Fruit fly (Drosophila melanogaster): Measurements from ENCODE around the gene CG17191.

DNA sequence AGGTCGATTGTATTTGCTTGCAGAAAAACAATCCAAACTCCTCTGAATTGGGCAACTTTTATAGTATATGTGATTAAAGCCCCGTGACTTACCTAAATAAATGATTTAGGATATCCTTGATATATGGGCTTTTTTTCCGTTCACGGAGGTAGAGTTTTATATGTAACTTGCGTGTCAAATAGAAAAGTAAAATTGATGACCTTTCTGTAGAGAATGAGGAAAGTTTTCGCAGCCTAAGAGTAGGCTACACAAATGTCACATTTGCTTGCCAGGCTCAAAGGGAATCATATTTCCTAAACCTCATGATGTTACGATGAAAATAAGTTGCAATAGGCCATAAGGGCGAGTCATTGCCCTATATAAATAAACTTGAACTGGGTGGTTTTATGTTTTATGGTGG is 36.6 kb upstream of the CG17191 start:
- no peak for TF ChIP-seq Pif1A (GFP tag; optimal IDR thresholded peaks at IDR 0.05)
- TF ChIP-seq CG4496 (GFP tag; IDR thresholded peaks at IDR 0.05) = no peak
- no peak for TF ChIP-seq CG14655 (GFP tag; optimal IDR thresholded peaks at IDR 0.05)
- no peak for TF ChIP-seq CG9948 (tag; optimal IDR thresholded peaks at IDR 0.05)
- TF ChIP-seq Pif1B (GFP tag; optimal IDR thresholded peaks at IDR 0.05) = no peak
- TF ChIP-seq Snoo (tag; optimal IDR thresholded peaks at IDR 0.05) = no peak
- TF ChIP-seq CG17806 (tag; optimal IDR thresholded peaks at IDR 0.05) = no peak
- TF ChIP-seq CG8159 (tag; optimal IDR thresholded peaks at IDR 0.05) = no peak

All from whole organism, pupa.